Fruit fly (Drosophila melanogaster): ENCODE measurements around the gene CG34150.

- TF ChIP-seq CG13624 (GFP tag; optimal IDR thresholded peaks at IDR 0.05) (no peak), CG16863 (GFP tag; optimal IDR thresholded peaks at IDR 0.05) (no peak), br (optimal IDR thresholded peaks at IDR 0.05) (no peak), CG1024 (GFP tag; IDR thresholded peaks at IDR 0.05) (no peak), CG8944 (GFP tag; optimal IDR thresholded peaks at IDR 0.05) (no peak), Lhr (GFP tag; optimal IDR thresholded peaks at IDR 0.05) (no peak), sim (GFP tag; IDR thresholded peaks at IDR 0.05) (no peak)
Measured at dm6 chr3R:24805048-24805447, 9.0 kb upstream of the CG34150 start, which contains the start of gene polybromo.

Measured in whole organism, embryonic.